Fruit fly (Drosophila melanogaster): ENCODE data around the gene Alg13.

Gene Alg13

dm6 chr3R:29157418-29158398, 19.3 kb upstream of the Alg13 start, which contains the start of gene rdog (continued):
- TF ChIP-seq E2f2 (GFP tag; IDR thresholded peaks at IDR 0.05): peak; percentile 43; the same call in 1 of the 2 replicates
- TF ChIP-seq CG9727 (GFP tag; optimal IDR thresholded peaks at IDR 0.05): peak; percentile 89
- peak; percentile 17; the same call in 1 of the 3 replicates for TF ChIP-seq B-H1 (GFP tag; IDR thresholded peaks at IDR 0.05)
- TF ChIP-seq tll (GFP tag; optimal IDR thresholded peaks at IDR 0.05): peak in 1 of 2 experiments; percentile 96
- TF ChIP-seq vvl (GFP tag; IDR thresholded peaks at IDR 0.05): peak; percentile 56; the same call in 1 of the 2 replicates
- peak; percentile 51; the same call in 1 of the 2 replicates for TF ChIP-seq ssp (GFP tag; IDR thresholded peaks at IDR 0.05)
- TF ChIP-seq bsh (GFP tag; optimal IDR thresholded peaks at IDR 0.05): peak; percentile 35 to 77
- peak; percentile 88 for TF ChIP-seq CG30403 (GFP tag; optimal IDR thresholded peaks at IDR 0.05)
- peak; percentile 72 for TF ChIP-seq CG6854 (GFP tag; optimal IDR thresholded peaks at IDR 0.05)
- TF ChIP-seq pan (optimal IDR thresholded peaks at IDR 0.05): peak in 1 of 2 experiments; percentile 85
- TF ChIP-seq pan (GFP tag; optimal IDR thresholded peaks at IDR 0.05 in 1 of 2, IDR thresholded peaks at IDR 0.05 in 1 of 2): peak; percentile 47 to 81
- no peak for TF ChIP-seq CG3726 (GFP tag; IDR thresholded peaks at IDR 0.05)
- peak; percentile 69 for TF ChIP-seq CG4404 (GFP tag; IDR thresholded peaks at IDR 0.05)
- no peak for TF ChIP-seq CG16779 (GFP tag; IDR thresholded peaks at IDR 0.05)
- peak; percentile 66 for TF ChIP-seq D19A (tag; optimal IDR thresholded peaks at IDR 0.05)
- peak; percentile 40; the same call in 1 of the 2 replicates for TF ChIP-seq CG14014 (GFP tag; IDR thresholded peaks at IDR 0.05)
- peak; percentile 64 for TF ChIP-seq jumu (GFP tag; optimal IDR thresholded peaks at IDR 0.05)
- peak; percentile 83 for TF ChIP-seq pho (GFP tag; optimal IDR thresholded peaks at IDR 0.05)
- TF ChIP-seq corto (GFP tag; optimal IDR thresholded peaks at IDR 0.05): no peak
- peak; percentile 27; the same call in 1 of the 2 replicates for TF ChIP-seq al (GFP tag; IDR thresholded peaks at IDR 0.05)
- peak; percentile 85 for TF ChIP-seq CG4820 (GFP tag; optimal IDR thresholded peaks at IDR 0.05)
- TF ChIP-seq Dek (tag; optimal IDR thresholded peaks at IDR 0.05): peak; percentile 65
- TF ChIP-seq run (tag; optimal IDR thresholded peaks at IDR 0.05): peak; percentile 39
- TF ChIP-seq Antp (GFP tag; optimal IDR thresholded peaks at IDR 0.05): peak; percentile 82
- TF ChIP-seq CG11398 (GFP tag; optimal IDR thresholded peaks at IDR 0.05): peak; percentile 72
- peak; percentile 56; the same call in 2 of the 3 replicates for TF ChIP-seq CG7357 (GFP tag; IDR thresholded peaks at IDR 0.05)
- TF ChIP-seq ind (GFP tag; optimal IDR thresholded peaks at IDR 0.05): peak; percentile 80
- TF ChIP-seq sim (GFP tag; IDR thresholded peaks at IDR 0.05): no peak
- peak; percentile 35; the same call in 1 of the 2 replicates for TF ChIP-seq CG13287 (GFP tag; IDR thresholded peaks at IDR 0.05; ENCODE audit: partially characterized antibody)
- 0 out of 3 replicates have a peak, but pooled peaks have one; percentile 39 for TF ChIP-seq CG2199 (GFP tag; IDR thresholded peaks at IDR 0.05)
- TF ChIP-seq Abd-B (GFP tag; optimal IDR thresholded peaks at IDR 0.05): peak; percentile 88
- peak; percentile 11 for TF ChIP-seq wek (GFP tag; optimal IDR thresholded peaks at IDR 0.05)
- no peak for TF ChIP-seq ato (GFP tag; IDR thresholded peaks at IDR 0.05; ENCODE audit: partially characterized antibody)
- TF ChIP-seq Atf3 (GFP tag; optimal IDR thresholded peaks at IDR 0.05): peak; percentile 72
- TF ChIP-seq CG8290 (GFP tag; optimal IDR thresholded peaks at IDR 0.05): peak; percentile 71
- TF ChIP-seq CG8290 (tag; optimal IDR thresholded peaks at IDR 0.05): peak in 1 of 2 experiments; percentile 84
- TF ChIP-seq az2 (GFP tag; optimal IDR thresholded peaks at IDR 0.05): peak; percentile 88
- TF ChIP-seq CG11696 (GFP tag; IDR thresholded peaks at IDR 0.05): no peak
- TF ChIP-seq toy (GFP tag; IDR thresholded peaks at IDR 0.05): no peak
- TF ChIP-seq hb (GFP tag; IDR thresholded peaks at IDR 0.05; ENCODE audit: partially characterized antibody): no peak
- TF ChIP-seq CG31224 (GFP tag; IDR thresholded peaks at IDR 0.05): no peak; the same call in 1 of the 2 replicates
- TF ChIP-seq zen (tag; optimal IDR thresholded peaks at IDR 0.05): peak; percentile 77
- TF ChIP-seq CG34376 (GFP tag; optimal IDR thresholded peaks at IDR 0.05): peak; percentile 86
- TF ChIP-seq Hr78 (GFP tag; optimal IDR thresholded peaks at IDR 0.05): no peak
- TF ChIP-seq shn (GFP tag; optimal IDR thresholded peaks at IDR 0.05): peak; percentile 81
- no peak for TF ChIP-seq CG17912 (GFP tag; optimal IDR thresholded peaks at IDR 0.05)
- peak; percentile 88 for TF ChIP-seq CG4424 (GFP tag; optimal IDR thresholded peaks at IDR 0.05)
- peak; percentile 77 for TF ChIP-seq unpg (GFP tag; optimal IDR thresholded peaks at IDR 0.05)
